ENCODE assay signal across 3 fruit fly cellular contexts in genomic region chrX:10212687-10213329, dm6.
A peak's percentile ranks its signal among the peaks of the same experiment; 100 is the strongest.
TF ChIP-seq lines count a peak whose summit lies in the region.

ATPsyndelta (plus strand) TSS chrX:10212970.

- TF ChIP-seq CTCF in whole organism, embryonic (GFP tag; optimal IDR thresholded peaks at IDR 0.05; lab: Kevin White, UChicago), result no peak

TF ChIP-seq in whole organism, adult, 20 proteins besides CTCF, POLR2A, EP300 and RAD21:
- no peak for TF ChIP-seq ovo (GFP tag; optimal IDR thresholded peaks at IDR 0.05; lab: Kevin White, UChicago)
- peak; percentile 46 for TF ChIP-seq CG14711 (tag; optimal IDR thresholded peaks at IDR 0.05; lab: Kevin White, UChicago)

TF ChIP-seq in whole organism, embryonic, 481 proteins besides CTCF, POLR2A, EP300 and RAD21:
- TF ChIP-seq dm (GFP tag; optimal IDR thresholded peaks at IDR 0.05; lab: Kevin White, UChicago) (no peak), amos (GFP tag; IDR thresholded peaks at IDR 0.05; lab: Robert Waterston, UW; ENCODE audit: partially characterized antibody) (peak; percentile 36; the same call in 1 of the 2 replicates), Dp (GFP tag; optimal IDR thresholded peaks at IDR 0.05; lab: Kevin White, UChicago) (peak; percentile 11), BEAF-32 (GFP tag; optimal IDR thresholded peaks at IDR 0.05; lab: Kevin White, UChicago) (peak; percentile 63), YL-1 (GFP tag; optimal IDR thresholded peaks at IDR 0.05; lab: Kevin White, UChicago) (peak; percentile 53), CG14710 (tag; optimal IDR thresholded peaks at IDR 0.05; lab: Kevin White, UChicago) (peak; percentile 8), Doc3 (GFP tag; IDR thresholded peaks at IDR 0.05; lab: Robert Waterston, UW; ENCODE audit: partially characterized antibody) (0 out of 3 replicates have a peak, but pooled peaks have one; percentile 22), unc-4 (GFP tag; IDR thresholded peaks at IDR 0.05; lab: Robert Waterston, UW; ENCODE audit: partially characterized antibody) (peak; percentile 50; the same call in 1 of the 2 replicates), Pdp1 (GFP tag; optimal IDR thresholded peaks at IDR 0.05; lab: Kevin White, UChicago) (peak in 1 of 2 experiments; percentile 93), CG12391 (tag; optimal IDR thresholded peaks at IDR 0.05; lab: Kevin White, UChicago) (peak; percentile 24), Dll (GFP tag; IDR thresholded peaks at IDR 0.05; lab: Robert Waterston, UW; ENCODE audit: partially characterized antibody) (peak; percentile 65; the same call in 3 of the 4 replicates), gem (tag; optimal IDR thresholded peaks at IDR 0.05; lab: Kevin White, UChicago) (peak; percentile 4), CG10147 (GFP tag; optimal IDR thresholded peaks at IDR 0.05; lab: Kevin White, UChicago) (no peak), Scr (GFP tag; IDR thresholded peaks at IDR 0.05; lab: Robert Waterston, UW; ENCODE audit: partially characterized antibody) (peak; percentile 59), CG13287 (GFP tag; IDR thresholded peaks at IDR 0.05; lab: Robert Waterston, UW; ENCODE audit: partially characterized antibody) (peak; percentile 54), bigmax (GFP tag; optimal IDR thresholded peaks at IDR 0.05; lab: Kevin White, UChicago) (peak; percentile 69), knrl (GFP tag; IDR thresholded peaks at IDR 0.05; lab: Robert Waterston, UW; ENCODE audit: partially characterized antibody) (peak; percentile 50; the same call in 2 of the 3 replicates), sens (GFP tag; lab: Kevin White, UChicago) (peak; percentile 20), Neu2 (GFP tag; optimal IDR thresholded peaks at IDR 0.05; lab: Kevin White, UChicago; ENCODE audit: borderline replicate concordance) (no peak), CG4617 (GFP tag; optimal IDR thresholded peaks at IDR 0.05; lab: Kevin White, UChicago; ENCODE audit: borderline replicate concordance) (peak; percentile 20), gfzf (GFP tag; optimal IDR thresholded peaks at IDR 0.05; lab: Kevin White, UChicago) (peak; percentile 48), CG10959 (GFP tag; IDR thresholded peaks at IDR 0.05; lab: Robert Waterston, UW) (no peak), Gsc (GFP tag; IDR thresholded peaks at IDR 0.05; lab: Robert Waterston, UW) (no peak), ewg (GFP tag; optimal IDR thresholded peaks at IDR 0.05; lab: Kevin White, UChicago) (no peak), pzg (GFP tag; optimal IDR thresholded peaks at IDR 0.05; lab: Kevin White, UChicago) (peak; percentile 17), MESR4 (GFP tag; optimal IDR thresholded peaks at IDR 0.05; lab: Kevin White, UChicago) (peak; percentile 63), row (GFP tag; IDR thresholded peaks at IDR 0.05; lab: Robert Waterston, UW) (peak; percentile 25; the same call in 1 of the 3 replicates)
TF ChIP-seq in whole organism, embryonic: peak in this region for 21.

TF ChIP-seq in whole organism, prepupa, 60 proteins besides CTCF, POLR2A, EP300 and RAD21:
- TF ChIP-seq achi (GFP tag; optimal IDR thresholded peaks at IDR 0.05; lab: Kevin White, UChicago), result no peak
- peak; percentile 34 for TF ChIP-seq Eip78C (GFP tag; lab: Kevin White, UChicago)
- TF ChIP-seq topi (GFP tag; optimal IDR thresholded peaks at IDR 0.05; lab: Kevin White, UChicago), result no peak
- no peak for TF ChIP-seq Smox (GFP tag; optimal IDR thresholded peaks at IDR 0.05; lab: Kevin White, UChicago)
- TF ChIP-seq fd59A (GFP tag; optimal IDR thresholded peaks at IDR 0.05; lab: Kevin White, UChicago), result no peak
- no peak for TF ChIP-seq Met (GFP tag; optimal IDR thresholded peaks at IDR 0.05; lab: Kevin White, UChicago)
- no peak for TF ChIP-seq CG32006 (GFP tag; optimal IDR thresholded peaks at IDR 0.05; lab: Kevin White, UChicago)
- TF ChIP-seq Gug (GFP tag; IDR thresholded peaks at IDR 0.05; lab: Robert Waterston, UW), result no peak
- no peak for TF ChIP-seq Sox15 (GFP tag; optimal IDR thresholded peaks at IDR 0.05; lab: Kevin White, UChicago)
- no peak for TF ChIP-seq fd85E (GFP tag; optimal IDR thresholded peaks at IDR 0.05; lab: Kevin White, UChicago)
- no peak for TF ChIP-seq CG1621 (tag; optimal IDR thresholded peaks at IDR 0.05; lab: Kevin White, UChicago)
- TF ChIP-seq CG3919 (GFP tag; optimal IDR thresholded peaks at IDR 0.05; lab: Kevin White, UChicago), result no peak
- no peak for TF ChIP-seq CG34406 (GFP tag; optimal IDR thresholded peaks at IDR 0.05; lab: Kevin White, UChicago)
- no peak for TF ChIP-seq CG8119 (GFP tag; IDR thresholded peaks at IDR 0.05; lab: Robert Waterston, UW)
- peak; percentile 52 for TF ChIP-seq vri (GFP tag; optimal IDR thresholded peaks at IDR 0.05; lab: Kevin White, UChicago)
- TF ChIP-seq cyc (GFP tag; optimal IDR thresholded peaks at IDR 0.05; lab: Kevin White, UChicago), result no peak
